Worm (Caenorhabditis elegans): ENCODE results near the gene dhs-16.

dhs-16 gene

ce11 chrV:5949674-5950149 is 33.8 kb upstream of the dhs-16 start:
- TF ChIP-seq ceh-48 (tag; optimal IDR thresholded peaks at IDR 0.05) (no peak), syd-9 (tag; optimal IDR thresholded peaks at IDR 0.05) (no peak), dmd-4 (tag; optimal IDR thresholded peaks at IDR 0.05; ENCODE audit: borderline replicate concordance) (no peak), pax-1 (tag; optimal IDR thresholded peaks at IDR 0.05) (no peak)

DNA sequence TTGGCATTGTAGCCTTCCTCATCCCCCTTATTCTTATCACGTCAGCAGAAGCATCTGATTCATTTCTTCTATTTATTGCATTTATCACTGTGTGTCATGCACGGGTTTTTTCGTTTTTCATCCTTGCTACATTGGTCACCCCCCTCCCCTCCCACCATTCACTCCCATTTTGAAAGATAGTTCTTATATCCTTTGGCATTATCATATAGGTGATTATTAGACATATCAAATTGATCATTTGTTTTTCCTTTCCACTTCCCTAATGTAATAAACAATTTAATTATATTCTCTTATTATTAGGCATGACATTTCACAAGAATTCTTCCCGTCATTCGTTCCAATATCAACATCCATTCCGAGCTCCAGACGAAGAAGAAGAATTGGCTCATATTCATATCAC is 32.4 kb upstream of the dhs-16 start, which contains the start of gene M03F8.1:
Gene M03F8.1, plus strand, starts transcription at position 301 of the 400 bp plus-strand sequence.
- TF ChIP-seq hlh-13 (GFP tag; optimal IDR thresholded peaks at IDR 0.05) (no peak), unc-3 (GFP tag; conservative IDR thresholded peaks at IDR 0.05) (no peak), unc-3 (tag; optimal IDR thresholded peaks at IDR 0.05) (no peak), ceh-24 (tag; optimal IDR thresholded peaks at IDR 0.05) (no peak), lim-6 (tag; optimal IDR thresholded peaks at IDR 0.05) (no peak), T23F11.4 (GFP tag; optimal IDR thresholded peaks at IDR 0.05) (no peak), ceh-48 (tag; optimal IDR thresholded peaks at IDR 0.05) (no peak), ets-4 (tag; optimal IDR thresholded peaks at IDR 0.05) (no peak), fkh-6 (tag; optimal IDR thresholded peaks at IDR 0.05) (no peak), ceh-34 (tag; optimal IDR thresholded peaks at IDR 0.05) (no peak), nfya-1 (tag; optimal IDR thresholded peaks at IDR 0.05) (no peak), odd-2 (tag; optimal IDR thresholded peaks at IDR 0.05) (no peak), tbx-7 (tag; optimal IDR thresholded peaks at IDR 0.05) (no peak), C38D4.7 (GFP tag; optimal IDR thresholded peaks at IDR 0.05) (no peak)

- no peak for TF ChIP-seq pqm-1 (tag; optimal IDR thresholded peaks at IDR 0.05)
- TF ChIP-seq ceh-24 (tag; optimal IDR thresholded peaks at IDR 0.05), result no peak
- no peak for TF ChIP-seq ceh-9 (tag; optimal IDR thresholded peaks at IDR 0.05)
- peak; percentile 75 for TF ChIP-seq nfya-1 (tag; optimal IDR thresholded peaks at IDR 0.05)
These were observed 30.5 kb upstream of the dhs-16 start for ce11 chrV:5953086-5953485.

DNA sequence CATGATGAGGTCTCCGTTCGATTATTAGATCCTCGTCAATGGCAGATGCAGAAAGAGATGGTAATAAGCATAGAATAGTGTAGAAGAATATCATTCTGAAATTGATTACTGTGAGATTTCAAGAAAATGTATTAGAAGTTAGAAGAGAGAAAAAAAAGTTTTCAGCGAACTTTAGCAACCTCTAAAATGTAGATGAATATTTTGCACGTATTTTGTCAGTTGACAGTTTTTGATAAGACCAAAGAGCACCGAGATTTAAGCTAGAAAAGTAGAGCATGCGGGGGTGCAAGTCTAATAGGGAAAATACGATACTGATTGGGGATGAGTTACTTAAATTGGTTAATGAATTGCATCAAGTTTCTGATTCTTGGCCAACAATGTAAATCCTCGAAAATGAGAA is 28.8 kb upstream of the dhs-16 start, which contains the start of gene M03F8.6:
Gene M03F8.6, minus strand, starts transcription at position 101 of the 400 bp plus-strand sequence.
- TF ChIP-seq nfya-1 (tag; optimal IDR thresholded peaks at IDR 0.05), result no peak
- TF ChIP-seq ceh-2 (tag; optimal IDR thresholded peaks at IDR 0.05), result no peak
- no peak for TF ChIP-seq elt-4 (tag; optimal IDR thresholded peaks at IDR 0.05)
- no peak for TF ChIP-seq dve-1 (tag; optimal IDR thresholded peaks at IDR 0.05)
- TF ChIP-seq nhr-11 (tag; optimal IDR thresholded peaks at IDR 0.05), result no peak
- no peak for TF ChIP-seq npax-4 (tag; optimal IDR thresholded peaks at IDR 0.05)
- no peak for TF ChIP-seq pha-2 (tag; optimal IDR thresholded peaks at IDR 0.05)
- TF ChIP-seq unc-55 (GFP tag; optimal IDR thresholded peaks at IDR 0.05), result no peak
- TF ChIP-seq rnt-1 (tag; optimal IDR thresholded peaks at IDR 0.05), result no peak
- TF ChIP-seq tbx-7 (tag; optimal IDR thresholded peaks at IDR 0.05), result no peak
- no peak for TF ChIP-seq C08G9.2 (tag; optimal IDR thresholded peaks at IDR 0.05)
- no peak for TF ChIP-seq ttx-3 (tag; optimal IDR thresholded peaks at IDR 0.05)
- TF ChIP-seq syd-9 (tag; optimal IDR thresholded peaks at IDR 0.05), result no peak
- TF ChIP-seq K09A11.1 (tag; optimal IDR thresholded peaks at IDR 0.05; ENCODE audit: insufficient read depth), result no peak
- TF ChIP-seq sox-2 (GFP tag; IDR thresholded peaks at IDR 0.05), result no peak
- TF ChIP-seq eyg-1 (tag; optimal IDR thresholded peaks at IDR 0.05), result no peak
- TF ChIP-seq ceh-14 (tag; optimal IDR thresholded peaks at IDR 0.05), result no peak
- TF ChIP-seq ama-1 (optimal IDR thresholded peaks at IDR 0.05), result no peak
- no peak for TF ChIP-seq unc-86 (tag; optimal IDR thresholded peaks at IDR 0.05)

DNA sequence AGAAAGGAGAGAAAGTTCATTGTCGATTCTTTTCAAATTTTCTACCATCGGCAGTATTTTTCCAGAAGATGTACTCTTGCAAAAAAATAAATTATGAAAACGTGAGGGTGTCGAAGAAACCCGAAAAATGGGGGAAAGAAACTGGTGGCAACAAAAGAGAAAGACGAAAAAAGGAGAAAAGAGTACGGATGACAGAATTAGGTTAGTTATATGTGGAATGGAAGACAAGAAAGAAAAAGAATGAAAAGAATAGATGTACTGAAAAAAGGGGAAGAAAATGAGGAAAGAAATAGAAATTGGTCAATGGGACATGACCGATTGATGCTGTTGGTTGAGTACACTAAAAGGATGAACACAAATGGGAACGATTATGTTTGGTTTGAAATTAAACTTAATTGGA is 27.9 kb upstream of the dhs-16 start:
- TF ChIP-seq ceh-19 (GFP tag; optimal IDR thresholded peaks at IDR 0.05) (no peak), unc-42 (tag; optimal IDR thresholded peaks at IDR 0.05) (peak; percentile 74), ama-1 (optimal IDR thresholded peaks at IDR 0.05) (no peak), pag-3 (tag; optimal IDR thresholded peaks at IDR 0.05; ENCODE audit: borderline replicate concordance) (no peak)
